Fruit fly (Drosophila melanogaster): Measurements from ENCODE around the gene Gga.

Gga gene

DNA sequence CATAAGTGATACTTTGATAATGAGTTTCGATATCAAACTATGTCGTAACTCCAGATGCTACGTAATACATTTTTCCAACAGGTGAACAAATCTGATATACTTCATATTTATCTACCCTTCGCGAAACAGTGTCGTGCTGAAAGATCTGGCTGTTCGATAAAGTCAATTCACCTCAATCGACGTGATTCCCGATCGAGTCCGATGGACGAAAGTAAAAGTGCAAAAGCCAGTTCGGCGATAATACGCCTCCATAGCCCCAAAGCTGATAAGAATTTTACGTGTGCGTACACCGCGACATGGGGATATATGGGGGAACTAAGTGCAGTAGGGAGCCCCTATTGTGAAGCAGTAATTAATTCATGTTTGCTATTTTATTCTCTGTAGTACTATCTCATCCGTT is 2.7 kb upstream of the Gga start:
- TF ChIP-seq CG14655 (GFP tag; optimal IDR thresholded peaks at IDR 0.05): no peak
- no peak for TF ChIP-seq Pif1B (GFP tag; optimal IDR thresholded peaks at IDR 0.05)
- TF ChIP-seq CG10348 (GFP tag; IDR thresholded peaks at IDR 0.05): no peak
- TF ChIP-seq CG12605 (GFP tag; IDR thresholded peaks at IDR 0.05): no peak
- no peak for TF ChIP-seq CG9948 (tag; optimal IDR thresholded peaks at IDR 0.05)
- no peak for TF ChIP-seq CG8301 (tag; optimal IDR thresholded peaks at IDR 0.05)
- no peak for TF ChIP-seq fd96Ca (GFP tag; IDR thresholded peaks at IDR 0.05)
- TF ChIP-seq Snoo (tag; optimal IDR thresholded peaks at IDR 0.05): no peak
- TF ChIP-seq CG4496 (GFP tag; IDR thresholded peaks at IDR 0.05): no peak
- TF ChIP-seq CG15710 (tag; optimal IDR thresholded peaks at IDR 0.05): no peak
- TF ChIP-seq EcR (GFP tag; optimal IDR thresholded peaks at IDR 0.05): no peak
- no peak for TF ChIP-seq Pif1A (GFP tag; optimal IDR thresholded peaks at IDR 0.05)
- TF ChIP-seq gl (tag; optimal IDR thresholded peaks at IDR 0.05): no peak
- no peak for TF ChIP-seq D1 (tag; optimal IDR thresholded peaks at IDR 0.05)
- TF ChIP-seq CG17806 (tag; optimal IDR thresholded peaks at IDR 0.05): no peak
- no peak for TF ChIP-seq CG34367 (tag; optimal IDR thresholded peaks at IDR 0.05)
- no peak for TF ChIP-seq Ets98B (GFP tag; IDR thresholded peaks at IDR 0.05)
- no peak for TF ChIP-seq CG32121 (GFP tag; IDR thresholded peaks at IDR 0.05)
- no peak for TF ChIP-seq CG13204 (GFP tag; optimal IDR thresholded peaks at IDR 0.05)
- no peak for TF ChIP-seq rn (GFP tag; IDR thresholded peaks at IDR 0.05)

DNA sequence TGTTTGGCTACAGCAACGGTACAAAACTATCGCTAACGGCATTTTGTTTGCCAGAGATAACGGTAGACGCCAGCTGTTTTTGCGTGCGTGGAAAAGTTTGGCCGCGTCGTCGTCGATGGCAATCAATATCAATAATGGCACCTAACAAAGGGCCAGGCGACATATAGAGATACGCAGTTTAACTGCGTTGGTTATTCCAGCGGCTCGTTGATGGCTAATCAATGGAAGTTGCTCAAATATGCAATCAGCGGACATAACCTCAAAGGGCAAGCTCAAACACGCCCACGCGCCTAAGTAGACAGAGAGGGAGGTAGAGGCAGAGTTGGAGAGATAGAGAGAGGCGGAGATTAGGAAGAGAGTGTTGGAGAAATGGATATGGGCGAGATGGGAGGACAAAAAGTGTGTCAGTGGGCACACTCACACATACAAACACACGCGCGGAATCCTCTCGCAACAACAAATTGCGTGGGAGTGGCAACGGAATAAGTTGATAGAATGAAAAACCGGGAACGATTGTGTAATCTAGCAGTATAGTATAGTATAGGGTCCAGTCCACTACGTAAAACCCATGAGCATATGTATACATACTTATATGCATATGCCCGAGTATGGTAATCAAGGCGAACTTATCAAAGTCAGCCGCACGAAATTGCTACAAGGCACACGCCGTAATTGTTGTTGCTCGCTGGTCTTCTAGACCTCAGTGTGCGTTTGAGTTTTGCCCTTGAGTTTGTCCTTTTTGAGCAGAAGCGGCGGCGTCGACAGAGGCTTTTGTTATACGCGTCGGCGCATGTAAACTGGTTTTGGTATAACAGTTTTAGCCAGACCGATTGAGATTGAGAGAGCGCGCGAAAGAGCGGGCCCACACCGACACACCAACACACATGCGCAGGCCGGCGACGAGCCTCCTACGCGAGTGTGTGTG is 1.4 kb upstream of the Gga start:
- TF ChIP-seq CG17806 (tag; optimal IDR thresholded peaks at IDR 0.05) (no peak), EcR (GFP tag; optimal IDR thresholded peaks at IDR 0.05) (peak; percentile 63)

DNA sequence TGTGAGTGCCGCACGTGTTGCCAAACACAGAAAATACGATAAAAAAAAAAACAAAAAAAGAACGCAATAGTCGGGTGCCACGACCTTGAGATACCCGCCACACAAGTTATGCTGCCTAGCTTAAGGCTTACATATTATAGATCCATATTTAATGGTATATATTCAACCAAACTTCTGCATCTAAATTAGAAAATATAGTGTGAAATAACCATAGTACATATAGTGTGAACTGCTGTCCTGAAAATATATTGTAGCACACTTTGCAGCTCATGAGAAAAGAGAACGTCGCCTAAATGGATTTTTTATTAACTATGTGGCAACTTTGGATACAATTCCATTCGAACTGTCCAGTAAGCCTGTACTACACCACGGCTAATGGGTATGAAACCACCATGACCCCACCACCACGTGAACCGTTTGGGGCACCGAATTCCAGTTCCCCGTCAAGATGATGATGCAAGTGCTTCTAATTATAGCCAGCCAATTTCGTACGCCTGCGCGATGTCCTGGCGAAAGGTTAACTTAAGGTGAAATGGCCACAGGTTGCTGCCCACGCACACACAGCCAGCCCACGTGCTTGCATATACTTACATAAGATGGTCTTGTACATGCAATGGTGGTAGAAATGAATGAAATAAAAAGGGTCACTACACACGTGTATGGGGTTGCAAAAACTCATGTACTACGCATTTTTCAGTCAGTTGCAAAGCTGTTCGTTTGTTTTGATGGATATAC is 580 bp upstream of the Gga start:
- TF ChIP-seq CG34367 (tag; optimal IDR thresholded peaks at IDR 0.05): peak; percentile 59
- TF ChIP-seq Pif1A (GFP tag; optimal IDR thresholded peaks at IDR 0.05): no peak
- TF ChIP-seq CG8159 (tag; optimal IDR thresholded peaks at IDR 0.05): peak; percentile 79
- peak; percentile 72 for TF ChIP-seq CG8301 (tag; optimal IDR thresholded peaks at IDR 0.05)
- TF ChIP-seq rn (GFP tag; IDR thresholded peaks at IDR 0.05): no peak
- TF ChIP-seq gl (tag; optimal IDR thresholded peaks at IDR 0.05): peak; percentile 15
- TF ChIP-seq D1 (tag; optimal IDR thresholded peaks at IDR 0.05): no peak
- TF ChIP-seq Pif1B (GFP tag; optimal IDR thresholded peaks at IDR 0.05): peak; percentile 72
- no peak for TF ChIP-seq CG10348 (GFP tag; IDR thresholded peaks at IDR 0.05)
- TF ChIP-seq CG4496 (GFP tag; IDR thresholded peaks at IDR 0.05): peak; percentile 51; the same call in 1 of the 3 replicates
- peak; percentile 62 for TF ChIP-seq Snoo (tag; optimal IDR thresholded peaks at IDR 0.05)
- TF ChIP-seq CG9948 (tag; optimal IDR thresholded peaks at IDR 0.05): peak; percentile 69
- TF ChIP-seq CG13204 (GFP tag; optimal IDR thresholded peaks at IDR 0.05): no peak
- peak; percentile 60; the same call in 2 of the 3 replicates for TF ChIP-seq fd96Ca (GFP tag; IDR thresholded peaks at IDR 0.05)
- no peak for TF ChIP-seq EcR (GFP tag; optimal IDR thresholded peaks at IDR 0.05)
- TF ChIP-seq CG14655 (GFP tag; optimal IDR thresholded peaks at IDR 0.05): no peak
- peak; percentile 81 for TF ChIP-seq CG12605 (GFP tag; IDR thresholded peaks at IDR 0.05)
- peak; percentile 66 for TF ChIP-seq CG15710 (tag; optimal IDR thresholded peaks at IDR 0.05)
- TF ChIP-seq CG17806 (tag; optimal IDR thresholded peaks at IDR 0.05): peak; percentile 61
- TF ChIP-seq Ets98B (GFP tag; IDR thresholded peaks at IDR 0.05): peak; percentile 61; the same call in 1 of the 2 replicates
- peak; percentile 46; the same call in 1 of the 2 replicates for TF ChIP-seq CG32121 (GFP tag; IDR thresholded peaks at IDR 0.05)

DNA sequence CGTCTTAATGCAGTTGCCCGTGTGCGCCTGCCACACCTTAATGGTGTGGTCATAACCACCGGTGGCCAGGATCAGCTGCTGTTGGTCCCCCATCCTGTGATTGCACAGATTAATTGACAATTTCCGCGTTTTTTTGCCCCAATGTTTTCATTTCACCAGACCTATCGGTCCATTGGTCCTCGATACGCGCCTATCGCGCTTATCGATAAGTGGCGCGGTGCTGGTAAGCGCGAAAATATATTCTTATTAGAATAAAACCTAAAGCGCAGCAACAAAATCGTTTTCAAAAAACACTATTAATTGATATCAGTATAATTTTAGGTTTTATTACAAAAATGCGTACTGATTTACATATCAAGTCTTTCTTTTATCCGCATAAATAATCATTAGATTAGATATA is 5.0 kb downstream of the Gga start, which contains the start of gene Lst8:
Gene Lst8, minus strand, starts transcription at position 187 of the 400 bp plus-strand sequence.
- no peak for TF ChIP-seq EcR (GFP tag; optimal IDR thresholded peaks at IDR 0.05)
- no peak for TF ChIP-seq D1 (tag; optimal IDR thresholded peaks at IDR 0.05)
- no peak for TF ChIP-seq CG17806 (tag; optimal IDR thresholded peaks at IDR 0.05)
- TF ChIP-seq CG8159 (tag; optimal IDR thresholded peaks at IDR 0.05): no peak
- no peak for TF ChIP-seq CG9948 (tag; optimal IDR thresholded peaks at IDR 0.05)
- no peak for TF ChIP-seq CG4496 (GFP tag; IDR thresholded peaks at IDR 0.05)
- TF ChIP-seq rn (GFP tag; IDR thresholded peaks at IDR 0.05): no peak
- TF ChIP-seq CG12605 (GFP tag; IDR thresholded peaks at IDR 0.05): no peak
- no peak for TF ChIP-seq Ets98B (GFP tag; IDR thresholded peaks at IDR 0.05)
- TF ChIP-seq CG13204 (GFP tag; optimal IDR thresholded peaks at IDR 0.05): no peak
- TF ChIP-seq Pif1A (GFP tag; optimal IDR thresholded peaks at IDR 0.05): no peak

DNA sequence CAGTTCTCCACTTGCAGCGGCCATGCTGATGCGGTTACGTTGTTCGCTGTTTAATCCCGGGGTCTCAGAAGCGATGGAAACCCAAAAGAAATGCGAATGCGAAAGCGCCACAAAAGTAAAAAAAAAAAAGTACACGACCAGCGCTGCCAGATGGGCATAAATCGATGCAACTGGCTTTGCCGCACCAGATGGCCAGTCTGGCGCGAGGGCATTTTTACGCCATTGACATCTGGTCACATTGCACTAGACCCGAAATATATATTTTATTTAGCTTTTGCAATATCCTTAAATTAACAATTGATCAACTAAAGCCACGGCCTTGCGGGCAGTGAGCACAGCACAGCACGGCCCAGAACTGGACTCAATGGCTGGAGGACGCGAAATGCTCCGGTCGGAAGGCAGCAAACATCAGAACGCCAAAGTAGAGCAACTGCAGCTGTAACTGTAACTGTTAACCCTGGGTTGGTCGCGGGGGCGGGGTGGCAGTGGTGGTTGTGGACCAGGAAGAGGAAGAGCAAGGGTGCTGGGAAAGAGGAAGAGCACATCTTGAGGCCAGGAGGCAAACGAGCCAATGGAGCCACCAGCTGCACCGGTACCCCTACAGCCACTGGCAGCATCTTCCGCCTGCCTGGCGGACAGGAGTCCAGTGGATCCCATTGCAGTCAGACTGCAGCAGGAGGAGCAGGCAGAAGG is 8.0 kb downstream of the Gga start, which contains the start of the genes LysRS and Hecw:
Gene LysRS, minus strand, starts transcription at position 158 of the 693 bp plus-strand sequence.
Gene Hecw, plus strand, starts transcription at position 220 of the 693 bp plus-strand sequence.
- TF ChIP-seq CG17806 (tag; optimal IDR thresholded peaks at IDR 0.05) (no peak), CG15710 (tag; optimal IDR thresholded peaks at IDR 0.05) (peak; percentile 10), Pif1A (GFP tag; optimal IDR thresholded peaks at IDR 0.05) (no peak), Pif1B (GFP tag; optimal IDR thresholded peaks at IDR 0.05) (no peak)
